Worm (Caenorhabditis elegans) whole organism, L1 larva: ENCODE results near the gene K11E4.6.

Source experiments
- aha-1 ChIP-seq: fragments of 150-350 bp; optimal IDR thresholded peaks from 2 replicates; lab custom pipeline; 2014; ENCODE audit warnings: missing biosample characterization, missing genetic modification characterization
- ama-1 ChIP-seq: fragments of 150-350 bp; optimal IDR thresholded peaks from 2 replicates; lab custom pipeline; 2014
- dpl-1 ChIP-seq, 3 experiments: fragments of 150-350 bp in 2 of 3; sonication (generic microtip) in 1 of 3; optimal IDR thresholded peaks; 2 replicates each; lab custom pipeline; 2014 to 2017; ENCODE audit warnings: missing biosample characterization in 3 of 3, missing genetic modification characterization in 3 of 3, missing genetic modification reagents in 3 of 3
- fkh-10 ChIP-seq: sonication (generic microtip); optimal IDR thresholded peaks from 2 replicates; lab custom pipeline; 2017; ENCODE audit warnings: missing biosample characterization, missing genetic modification reagents, missing genetic modification characterization
- grh-1 ChIP-seq: fragments of 200-800 bp; sonication (Bioruptor generic); IDR thresholded peaks from 2 replicates; pipeline ENCODE4 v1.3.6; 2022; ENCODE audit warnings: missing genetic modification reagents, missing genetic modification characterization, missing compliant biosample characterization
- isw-1 ChIP-seq: fragments of 200-800 bp; sonication (Bioruptor generic); IDR thresholded peaks from 2 replicates; pipeline ENCODE4 v1.3.6; 2022; ENCODE audit warnings: missing genetic modification characterization, missing compliant biosample characterization
- lin-35 ChIP-seq, 2 experiments: fragments of 150-350 bp; optimal IDR thresholded peaks; 2 replicates each; lab custom pipeline; 2014; ENCODE audit warnings: missing biosample characterization in 2 of 2, missing genetic modification characterization in 2 of 2, missing genetic modification reagents in 2 of 2
- lsy-2 ChIP-seq, 2 experiments: fragments of 150-350 bp; optimal IDR thresholded peaks; 2 replicates each; lab custom pipeline; 2014; ENCODE audit warnings: missing biosample characterization in 2 of 2, missing genetic modification characterization in 2 of 2
- mep-1 ChIP-seq: fragments of 150-350 bp; optimal IDR thresholded peaks from 2 replicates; lab custom pipeline; 2014; ENCODE audit warnings: missing biosample characterization, missing genetic modification characterization
- snpc-4 ChIP-seq: fragments of 150-350 bp; optimal IDR thresholded peaks from 2 replicates; lab custom pipeline; 2014; ENCODE audit warnings: missing biosample characterization, missing genetic modification characterization
- tbx-2 ChIP-seq: sonication (generic microtip); optimal IDR thresholded peaks from 2 replicates; lab custom pipeline; 2016; ENCODE audit warnings: missing genetic modification characterization, missing compliant biosample characterization
- unc-62 ChIP-seq: fragments of 150-350 bp; optimal IDR thresholded peaks from 2 replicates; lab custom pipeline; 2014; ENCODE audit warnings: missing biosample characterization, missing genetic modification reagents, missing genetic modification characterization

DNA sequence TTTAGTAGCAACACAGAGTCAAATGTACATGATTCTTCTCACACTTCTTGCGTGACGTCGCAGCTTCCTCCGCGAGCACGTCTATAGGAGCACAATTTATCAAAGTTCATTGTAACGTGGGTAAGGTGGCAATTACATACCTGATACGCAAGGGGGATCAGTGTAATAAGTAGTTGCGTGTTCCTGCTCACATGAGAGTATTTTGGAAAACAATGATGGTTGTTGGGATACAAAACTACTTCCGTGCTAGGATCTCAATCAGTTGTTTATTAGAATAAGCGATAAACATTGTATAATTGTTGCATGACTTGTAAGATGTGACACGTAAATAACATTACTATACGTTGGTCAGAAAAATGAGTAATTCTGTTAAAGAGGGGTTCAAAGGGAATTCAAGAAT, 11.5 kb upstream of the K11E4.6 start:
- no peak for TF ChIP-seq tbx-2 (tag; lab: Kevin White, UChicago)
- no peak for TF ChIP-seq grh-1 (GFP tag; lab: Robert Waterston, UW)
- no peak for TF ChIP-seq lsy-2 (tag; optimal IDR thresholded peaks at IDR 0.05; lab: Kevin White, UChicago)
- no peak for TF ChIP-seq mep-1 (tag; lab: Kevin White, UChicago)
- TF ChIP-seq fkh-10 (GFP tag; lab: Kevin White, UChicago) = no peak
- TF ChIP-seq aha-1 (tag; lab: Kevin White, UChicago) = no peak
- TF ChIP-seq unc-62 = no peak
- no peak for TF ChIP-seq isw-1 (GFP tag; lab: Robert Waterston, UW)
- no peak for TF ChIP-seq snpc-4 (tag; lab: Kevin White, UChicago)
- TF ChIP-seq dpl-1 (GFP tag; optimal IDR thresholded peaks at IDR 0.05; lab: Kevin White, UChicago) = no peak
- TF ChIP-seq lin-35 (GFP tag; optimal IDR thresholded peaks at IDR 0.05; lab: Kevin White, UChicago) = no peak
- no peak for TF ChIP-seq ama-1 (lab: Kevin White, UChicago)
